Worm (Caenorhabditis elegans): ENCODE measurements around the gene W09D10.5.

The W09D10.5 gene

DNA sequence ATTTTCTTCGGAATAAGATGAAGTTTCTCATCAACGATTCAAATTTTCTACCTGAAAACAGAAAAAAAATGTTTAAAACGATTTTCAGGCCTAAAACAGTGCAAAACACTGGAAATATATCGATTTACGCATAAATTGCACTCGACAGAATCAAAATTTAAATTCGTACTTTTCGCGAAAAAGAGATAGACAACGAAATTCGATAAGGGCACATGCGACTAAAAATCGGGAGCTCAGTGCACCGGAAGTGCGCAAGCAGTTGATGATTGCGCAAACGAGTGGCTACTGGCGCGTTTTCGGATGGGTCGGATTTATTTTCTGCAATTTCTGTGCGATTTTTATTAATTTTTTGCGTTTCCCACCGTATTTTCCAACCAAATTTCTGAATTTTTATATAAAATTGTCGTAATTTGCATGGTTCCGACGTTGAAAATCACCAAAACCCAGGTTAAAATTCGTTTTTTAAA, 4.3 kb downstream of the W09D10.5 start, which contains the start of the genes Y39A1A.21 and Y39A1A.22 (continued):
- no peak for TF ChIP-seq mes-4 (tag; optimal IDR thresholded peaks at IDR 0.05)
- TF ChIP-seq hlh-12 (tag; optimal IDR thresholded peaks at IDR 0.05), result no peak
- TF ChIP-seq ceh-58 (GFP tag; IDR thresholded peaks at IDR 0.05), result no peak
- TF ChIP-seq lin-54 (GFP tag; optimal IDR thresholded peaks at IDR 0.05), result peak; percentile 80
- no peak for TF ChIP-seq lag-1 (GFP tag; IDR thresholded peaks at IDR 0.05)
- TF ChIP-seq F55B11.4 (tag; optimal IDR thresholded peaks at IDR 0.05; ENCODE audit: borderline replicate concordance, insufficient read depth), result no peak
- TF ChIP-seq dpff-1 (tag; optimal IDR thresholded peaks at IDR 0.05), result no peak
- TF ChIP-seq F57C9.4 (tag; optimal IDR thresholded peaks at IDR 0.05), result no peak
- no peak for TF ChIP-seq gei-17 (GFP tag; optimal IDR thresholded peaks at IDR 0.05)
- no peak for TF ChIP-seq zfh-2 (GFP tag; conservative IDR thresholded peaks at IDR 0.05)
- peak; percentile 80 for TF ChIP-seq lin-40 (tag; optimal IDR thresholded peaks at IDR 0.05)
- TF ChIP-seq unc-62 (GFP tag; optimal IDR thresholded peaks at IDR 0.05), result no peak
- peak; percentile 41 for TF ChIP-seq ztf-26 (tag; optimal IDR thresholded peaks at IDR 0.05)
- TF ChIP-seq ztf-18 (tag; optimal IDR thresholded peaks at IDR 0.05), result peak; percentile 99
- TF ChIP-seq akir-1 (GFP tag; optimal IDR thresholded peaks at IDR 0.05), result no peak
- peak; percentile 74 for TF ChIP-seq pbrm-1 (GFP tag; IDR thresholded peaks at IDR 0.05)
- TF ChIP-seq ZK185.1 (tag; optimal IDR thresholded peaks at IDR 0.05; ENCODE audit: poor library complexity, severe bottlenecking), result peak; percentile 79
- peak; percentile 84 for TF ChIP-seq madf-6 (GFP tag; IDR thresholded peaks at IDR 0.05)
- no peak for TF ChIP-seq ztf-28 (GFP tag; IDR thresholded peaks at IDR 0.05)
- peak; percentile 79 for TF ChIP-seq rcor-1 (GFP tag; IDR thresholded peaks at IDR 0.05)
- peak; percentile 46 for TF ChIP-seq hmg-1.2 (GFP tag; IDR thresholded peaks at IDR 0.05)
- TF ChIP-seq ztf-25 (GFP tag; IDR thresholded peaks at IDR 0.05), result no peak
- TF ChIP-seq bed-2 (GFP tag; IDR thresholded peaks at IDR 0.05), result no peak
- TF ChIP-seq chd-7 (tag; optimal IDR thresholded peaks at IDR 0.05), result peak; percentile 50
- TF ChIP-seq F33H1.4 (GFP tag; IDR thresholded peaks at IDR 0.05), result peak; percentile 74
- TF ChIP-seq K11D2.4 (GFP tag; IDR thresholded peaks at IDR 0.05), result peak; percentile 74
- TF ChIP-seq madf-10 (tag; optimal IDR thresholded peaks at IDR 0.05), result peak; percentile 16
- TF ChIP-seq ceh-79 (tag; optimal IDR thresholded peaks at IDR 0.05), result no peak
- no peak for TF ChIP-seq lsy-27 (tag; optimal IDR thresholded peaks at IDR 0.05; ENCODE audit: borderline replicate concordance, insufficient read depth)
- TF ChIP-seq hlh-26 (GFP tag; conservative IDR thresholded peaks at IDR 0.05), result no peak
- TF ChIP-seq egl-18 (GFP tag; IDR thresholded peaks at IDR 0.05), result no peak
- no peak for TF ChIP-seq let-526 (GFP tag; IDR thresholded peaks at IDR 0.05)

DNA sequence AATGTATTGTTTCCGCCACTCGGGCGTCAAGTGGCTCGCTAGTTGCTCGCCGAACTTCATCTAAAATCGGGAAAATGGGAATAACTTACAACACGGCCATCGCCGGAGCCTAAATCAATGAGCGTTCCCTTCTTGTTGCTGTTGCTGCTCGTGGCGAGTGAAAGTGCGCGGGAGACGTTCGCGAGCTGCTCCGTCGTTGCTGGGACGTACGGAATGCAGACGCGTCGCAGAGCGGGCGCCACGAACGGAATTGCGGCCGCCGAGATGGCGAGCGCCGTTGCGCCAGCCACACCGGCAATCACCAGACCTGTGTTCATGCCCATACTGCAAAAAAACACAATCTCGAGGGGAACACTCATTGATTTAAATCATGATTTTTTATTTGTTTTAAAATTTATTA, 4.9 kb downstream of the W09D10.5 start:
- no peak for TF ChIP-seq nfya-2 (GFP tag; IDR thresholded peaks at IDR 0.05)
- TF ChIP-seq F33H1.4 (GFP tag; IDR thresholded peaks at IDR 0.05), result no peak
- no peak for TF ChIP-seq egl-18 (GFP tag; IDR thresholded peaks at IDR 0.05)
- TF ChIP-seq mcd-1 (GFP tag; IDR thresholded peaks at IDR 0.05), result peak; percentile 23; the same call in 1 of the 2 replicates
- no peak for TF ChIP-seq rcor-1 (GFP tag; IDR thresholded peaks at IDR 0.05)
- no peak for TF ChIP-seq Y95B8A.8 (GFP tag; IDR thresholded peaks at IDR 0.05)
- no peak for TF ChIP-seq Y79H2A.3 (GFP tag; conservative IDR thresholded peaks at IDR 0.05)
- TF ChIP-seq athp-1 (tag; optimal IDR thresholded peaks at IDR 0.05), result peak; percentile 3
- no peak for TF ChIP-seq tbp1 (GFP tag; optimal IDR thresholded peaks at IDR 0.05)
- no peak for TF ChIP-seq snpc-3.4 (tag; optimal IDR thresholded peaks at IDR 0.05)
- TF ChIP-seq lsy-27 (tag; optimal IDR thresholded peaks at IDR 0.05; ENCODE audit: borderline replicate concordance, insufficient read depth), result no peak
- 0 out of 2 replicates have a peak, but pooled peaks have one; percentile 26 for TF ChIP-seq ceh-91 (GFP tag; IDR thresholded peaks at IDR 0.05)
- TF ChIP-seq gei-17 (GFP tag; optimal IDR thresholded peaks at IDR 0.05), result no peak
- TF ChIP-seq madf-6 (GFP tag; IDR thresholded peaks at IDR 0.05), result peak; percentile 21; the same call in 1 of the 2 replicates
- no peak for TF ChIP-seq lsl-1 (GFP tag; optimal IDR thresholded peaks at IDR 0.05)
- TF ChIP-seq egrh-3 (GFP tag; IDR thresholded peaks at IDR 0.05), result peak; percentile 88
- 0 out of 2 replicates have a peak, but pooled peaks have one; percentile 16 for TF ChIP-seq aptf-2 (GFP tag; conservative IDR thresholded peaks at IDR 0.05)
- peak; percentile 6; the same call in 1 of the 2 replicates for TF ChIP-seq B0336.3 (GFP tag; IDR thresholded peaks at IDR 0.05)
- no peak; the same call in 1 of the 2 replicates for TF ChIP-seq egl-44 (GFP tag; IDR thresholded peaks at IDR 0.05)
- TF ChIP-seq ceh-79 (tag; optimal IDR thresholded peaks at IDR 0.05), result no peak
- no peak for TF ChIP-seq F57C9.4 (tag; optimal IDR thresholded peaks at IDR 0.05)
- no peak for TF ChIP-seq snpc-4 (GFP tag; optimal IDR thresholded peaks at IDR 0.05)
- no peak for TF ChIP-seq snpc-4 (tag; optimal IDR thresholded peaks at IDR 0.05)
- TF ChIP-seq K11D2.4 (GFP tag; IDR thresholded peaks at IDR 0.05), result no peak
- no peak for TF ChIP-seq unc-130 (GFP tag; optimal IDR thresholded peaks at IDR 0.05)

Measured in whole organism, young adult.